Fruit fly (Drosophila melanogaster) whole organism, prepupa: ENCODE results near the gene CG32270.

ENCODE experiments used
- CG10669 ChIP-seq: fragments of 200-800 bp; sonication (Bioruptor generic); optimal IDR thresholded peaks from 3 replicates; lab custom pipeline; 2018; ENCODE audit warnings: missing biosample characterization, mild to moderate bottlenecking, missing genetic modification characterization, moderate library complexity
- CG1621 ChIP-seq: fragments of 200-800 bp; sonication (Bioruptor generic); optimal IDR thresholded peaks from 3 replicates; lab custom pipeline; 2018; ENCODE audit warnings: missing biosample characterization, mild to moderate bottlenecking, missing genetic modification characterization
- CG16779 ChIP-seq: fragments of 200-800 bp; sonication (Bioruptor generic); optimal IDR thresholded peaks from 3 replicates; lab custom pipeline; 2017; ENCODE audit warnings: missing biosample characterization, mild to moderate bottlenecking, missing genetic modification characterization
- CG3032 ChIP-seq: fragments of 200-800 bp; optimal IDR thresholded peaks from 2 replicates; lab custom pipeline; 2019; ENCODE audit warnings: missing biosample characterization, mild to moderate bottlenecking, missing genetic modification characterization, moderate library complexity
- CG31627 ChIP-seq: fragments of 200-800 bp; sonication (Bioruptor generic); optimal IDR thresholded peaks from 3 replicates; lab custom pipeline; 2016; ENCODE audit warnings: missing biosample characterization, missing genetic modification characterization
- CG32006 ChIP-seq: fragments of 200-800 bp; sonication (Bioruptor generic); optimal IDR thresholded peaks from 3 replicates; lab custom pipeline; 2017; ENCODE audit warnings: missing biosample characterization, mild to moderate bottlenecking, missing genetic modification characterization
- CG3919 ChIP-seq: fragments of 200-800 bp; sonication (Bioruptor generic); optimal IDR thresholded peaks from 3 replicates; lab custom pipeline; 2016; ENCODE audit warnings: missing biosample characterization, missing genetic modification characterization
- CG4318 ChIP-seq: fragments of 200-800 bp; sonication (Bioruptor generic); optimal IDR thresholded peaks from 3 replicates; lab custom pipeline; 2017; ENCODE audit warnings: missing biosample characterization, mild to moderate bottlenecking, missing genetic modification characterization
- CG6163 ChIP-seq: fragments of 200-800 bp; sonication (Bioruptor generic); IDR thresholded peaks from 3 replicates; pipeline ENCODE4 v1.3.6; 2022; ENCODE audit warnings: missing biosample characterization, missing genetic modification characterization
- CG6854 ChIP-seq: fragments of 200-800 bp; sonication (Bioruptor generic); optimal IDR thresholded peaks from 2 replicates; lab custom pipeline; 2017; ENCODE audit warnings: missing biosample characterization, mild to moderate bottlenecking, missing genetic modification characterization
- CG7368 ChIP-seq: fragments of 200-800 bp; sonication (Bioruptor generic); optimal IDR thresholded peaks from 3 replicates; lab custom pipeline; 2016; ENCODE audit warnings: missing biosample characterization, missing genetic modification characterization
- CG8119 ChIP-seq: fragments of 200-800 bp; sonication (Bioruptor generic); IDR thresholded peaks from 3 replicates; pipeline ENCODE4 v1.3.6; 2022; ENCODE audit warnings: missing biosample characterization, missing genetic modification characterization
- CG8632 ChIP-seq: fragments of 200-800 bp; sonication (Bioruptor generic); optimal IDR thresholded peaks from 3 replicates; lab custom pipeline; 2016; ENCODE audit warnings: missing biosample characterization, missing genetic modification characterization
- Eip75B ChIP-seq: fragments of 200-800 bp; sonication (Bioruptor generic); optimal IDR thresholded peaks from 3 replicates; lab custom pipeline; 2016; ENCODE audit warnings: missing biosample characterization, missing genetic modification characterization
- Eip78C ChIP-seq: fragments of 200-800 bp; sonication (Bioruptor generic); peaks from one replicate; lab custom pipeline; 2016; ENCODE audit warnings: missing biosample characterization, missing genetic modification characterization
- Eip93F ChIP-seq: fragments of 200-800 bp; sonication (Bioruptor generic); optimal IDR thresholded peaks from 2 replicates; lab custom pipeline; 2016; ENCODE audit warnings: missing biosample characterization, mild to moderate bottlenecking, missing genetic modification characterization
- Gug ChIP-seq: fragments of 200-800 bp; sonication (Bioruptor generic); IDR thresholded peaks from 2 replicates; pipeline ENCODE4 v1.3.6; 2022; ENCODE audit warnings: missing biosample characterization, missing genetic modification characterization
- Hr38 ChIP-seq: sonication (Bioruptor generic); optimal IDR thresholded peaks from 2 replicates; lab custom pipeline; 2016; ENCODE audit warnings: missing biosample characterization, missing genetic modification characterization
- Hr39 ChIP-seq: fragments of 200-800 bp; sonication (Bioruptor generic); optimal IDR thresholded peaks from 2 replicates; lab custom pipeline; 2016; ENCODE audit warnings: missing biosample characterization, missing genetic modification characterization
- Lpt ChIP-seq: fragments of 200-800 bp; sonication (Bioruptor generic); optimal IDR thresholded peaks from 3 replicates; lab custom pipeline; 2016; ENCODE audit warnings: missing biosample characterization, missing genetic modification characterization
- Met ChIP-seq: fragments of 200-800 bp; sonication (Bioruptor generic); optimal IDR thresholded peaks from 3 replicates; lab custom pipeline; 2016; ENCODE audit warnings: missing biosample characterization, missing genetic modification characterization
- OdsH ChIP-seq: fragments of 200-800 bp; sonication (Bioruptor generic); optimal IDR thresholded peaks from 3 replicates; lab custom pipeline; 2016; ENCODE audit warnings: missing biosample characterization, missing genetic modification characterization
- Smox ChIP-seq: fragments of 200-800 bp; sonication (Bioruptor generic); optimal IDR thresholded peaks from 3 replicates; lab custom pipeline; 2016; ENCODE audit warnings: missing biosample characterization, missing genetic modification characterization
- cyc ChIP-seq: fragments of 200-800 bp; sonication (Bioruptor generic); optimal IDR thresholded peaks from 3 replicates; lab custom pipeline; 2016; ENCODE audit warnings: missing biosample characterization, missing genetic modification characterization
- dsx ChIP-seq: fragments of 200-800 bp; optimal IDR thresholded peaks from 3 replicates; lab custom pipeline; 2019; ENCODE audit warnings: missing biosample characterization, mild to moderate bottlenecking, missing genetic modification characterization, moderate library complexity; ENCODE audit not compliant: poor library complexity, severe bottlenecking
- eg ChIP-seq: fragments of 200-800 bp; sonication (Bioruptor generic); IDR thresholded peaks from 3 replicates; pipeline ENCODE4 v1.3.6; 2022; ENCODE audit warnings: missing biosample characterization, missing genetic modification characterization
- esn ChIP-seq: fragments of 200-800 bp; sonication (Bioruptor generic); optimal IDR thresholded peaks from 2 replicates; lab custom pipeline; 2016; ENCODE audit warnings: missing biosample characterization, mild to moderate bottlenecking, missing genetic modification characterization, moderate library complexity
- fd59A ChIP-seq: fragments of 200-800 bp; sonication (Bioruptor generic); optimal IDR thresholded peaks from 2 replicates; lab custom pipeline; 2017; ENCODE audit warnings: missing biosample characterization, mild to moderate bottlenecking, missing genetic modification characterization, missing genetic modification reagents
- fkh ChIP-seq: fragments of 200-800 bp; sonication (Bioruptor generic); optimal IDR thresholded peaks from 3 replicates; lab custom pipeline; 2017; ENCODE audit warnings: missing biosample characterization, mild to moderate bottlenecking, missing genetic modification characterization, moderate library complexity
- lz ChIP-seq: fragments of 200-800 bp; sonication (Bioruptor generic); optimal IDR thresholded peaks from 3 replicates; lab custom pipeline; 2016; ENCODE audit warnings: missing biosample characterization, missing genetic modification characterization
- spab ChIP-seq: fragments of 200-800 bp; sonication (Bioruptor generic); optimal IDR thresholded peaks from 2 replicates; lab custom pipeline; 2017; ENCODE audit warnings: missing biosample characterization, mild to moderate bottlenecking, missing genetic modification characterization, missing genetic modification reagents
- svp ChIP-seq: fragments of 200-800 bp; sonication (Bioruptor generic); peaks from one replicate; lab custom pipeline; 2016; ENCODE audit warnings: missing biosample characterization, missing genetic modification characterization
- topi ChIP-seq: fragments of 200-800 bp; sonication (Bioruptor generic); optimal IDR thresholded peaks from 3 replicates; lab custom pipeline; 2016; ENCODE audit warnings: missing biosample characterization, missing genetic modification characterization
- vri ChIP-seq: fragments of 200-800 bp; sonication (Bioruptor generic); optimal IDR thresholded peaks from 3 replicates; lab custom pipeline; 2016; ENCODE audit warnings: missing biosample characterization, mild to moderate bottlenecking, missing genetic modification characterization

Gene CG32270

dm6 chr3L:3245189-3245588, 36.4 kb upstream of the CG32270 start (continued):
- TF ChIP-seq dsx (GFP tag; lab: Kevin White, UChicago) (peak; percentile 91), fkh (GFP tag; lab: Kevin White, UChicago) (no peak), CG3919 (GFP tag; lab: Kevin White, UChicago) (peak; percentile 78), eg (GFP tag; lab: Robert Waterston, UW) (no peak), Eip93F (GFP tag; lab: Kevin White, UChicago) (peak; percentile 85), CG7368 (GFP tag; lab: Kevin White, UChicago) (peak; percentile 49), spab (peak; percentile 86), CG10669 (GFP tag; lab: Kevin White, UChicago) (peak; percentile 88), svp (peak; percentile 93), OdsH (GFP tag; lab: Kevin White, UChicago) (peak; percentile 87), CG4318 (GFP tag; lab: Kevin White, UChicago) (no peak), CG16779 (peak; percentile 86), vri (GFP tag; lab: Kevin White, UChicago) (peak; percentile 81), Hr39 (peak; percentile 78), Hr38 (no peak), CG6854 (GFP tag; lab: Kevin White, UChicago) (no peak), Gug (GFP tag; lab: Robert Waterston, UW) (peak; percentile 56), CG3032 (tag; lab: Kevin White, UChicago) (peak; percentile 92), Eip75B (GFP tag; lab: Kevin White, UChicago) (peak; percentile 91), CG32006 (peak; percentile 50), CG8632 (GFP tag; lab: Kevin White, UChicago) (peak; percentile 92), Lpt (GFP tag; lab: Kevin White, UChicago) (peak; percentile 43)

- peak; percentile 41 for TF ChIP-seq topi (GFP tag; lab: Kevin White, UChicago)
- TF ChIP-seq CG6163 (GFP tag; lab: Robert Waterston, UW) = 0 out of 3 replicates have a peak, but pooled peaks have one; percentile 32
- TF ChIP-seq Smox = peak; percentile 23
- peak; percentile 3 for TF ChIP-seq CG31627 (GFP tag; lab: Kevin White, UChicago)
- no peak for TF ChIP-seq fkh (GFP tag; lab: Kevin White, UChicago)
- peak; percentile 13 for TF ChIP-seq CG3032 (tag; lab: Kevin White, UChicago)
- peak; percentile 65 for TF ChIP-seq svp
- TF ChIP-seq CG1621 (tag; lab: Kevin White, UChicago) = no peak
- TF ChIP-seq esn (GFP tag; lab: Kevin White, UChicago) = peak; percentile 46
- no peak for TF ChIP-seq CG7368 (GFP tag; lab: Kevin White, UChicago)
- peak; percentile 9 for TF ChIP-seq lz (GFP tag; lab: Kevin White, UChicago)
- peak; percentile 13 for TF ChIP-seq fd59A (GFP tag; lab: Kevin White, UChicago)
- peak; percentile 37 for TF ChIP-seq Met (GFP tag; lab: Kevin White, UChicago)
- no peak for TF ChIP-seq CG8119 (GFP tag; lab: Robert Waterston, UW)
- peak; percentile 74 for TF ChIP-seq Eip78C (GFP tag; lab: Kevin White, UChicago)
- peak; percentile 28 for TF ChIP-seq cyc (GFP tag; lab: Kevin White, UChicago)
These were observed 35.7 kb upstream of the CG32270 start, which contains the start of gene CG12078 for dm6 chr3L:3244244-3245144. Gene CG12078 (minus strand): TSS chr3L:3244294.
